Fruit fly (Drosophila melanogaster): ENCODE results near the gene CadN.

dm6 chr2L:17743735-17744134 lies 34.4 kb downstream of the CadN start:
- TF ChIP-seq psq (optimal IDR thresholded peaks at IDR 0.05) (no peak), CG8478 (optimal IDR thresholded peaks at IDR 0.05) (no peak), EcR (GFP tag; optimal IDR thresholded peaks at IDR 0.05) (no peak), Dll (optimal IDR thresholded peaks at IDR 0.05) (no peak), usp (GFP tag; optimal IDR thresholded peaks at IDR 0.05) (no peak), pan (optimal IDR thresholded peaks at IDR 0.05) (no peak)

All from whole organism.